Fruit fly (Drosophila melanogaster): ENCODE measurements around the gene CG42446.

CG42446 gene

DNA sequence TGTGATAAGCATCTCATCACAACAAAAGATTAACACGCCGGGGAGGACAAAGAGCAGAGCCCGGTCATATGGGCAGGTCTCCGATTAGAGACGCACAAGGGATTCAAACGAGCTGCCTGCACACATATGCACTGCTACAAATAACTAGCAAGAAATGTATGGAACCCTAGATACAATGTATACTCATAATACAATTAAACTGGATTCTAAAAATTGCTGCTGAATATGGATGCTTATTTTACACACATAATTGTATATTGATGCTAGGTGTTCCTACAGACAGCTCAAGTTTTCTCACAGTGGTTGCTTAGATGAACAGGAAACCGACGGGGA is 22.9 kb downstream of the CG42446 start (continued):
- TF ChIP-seq CG18619 (GFP tag; optimal IDR thresholded peaks at IDR 0.05) (no peak), az2 (GFP tag; optimal IDR thresholded peaks at IDR 0.05) (peak; percentile 62), Spps (tag; optimal IDR thresholded peaks at IDR 0.05) (peak; percentile 78), vvl (GFP tag; IDR thresholded peaks at IDR 0.05) (peak; percentile 62), CG6813 (GFP tag; optimal IDR thresholded peaks at IDR 0.05) (peak; percentile 52), Lpt (GFP tag; optimal IDR thresholded peaks at IDR 0.05) (no peak), jigr1 (GFP tag; IDR thresholded peaks at IDR 0.05) (no peak), croc (GFP tag; conservative IDR thresholded peaks at IDR 0.05) (peak; percentile 50), Hsf (GFP tag; optimal IDR thresholded peaks at IDR 0.05) (peak; percentile 46), Awh (GFP tag; IDR thresholded peaks at IDR 0.05) (peak; percentile 36; the same call in 1 of the 2 replicates), HmgD (GFP tag; optimal IDR thresholded peaks at IDR 0.05) (peak; percentile 20), ap (GFP tag; IDR thresholded peaks at IDR 0.05) (peak; percentile 45), CG16815 (GFP tag; optimal IDR thresholded peaks at IDR 0.05) (peak; percentile 77), CG1832 (GFP tag; optimal IDR thresholded peaks at IDR 0.05) (no peak), Taf1 (GFP tag; IDR thresholded peaks at IDR 0.05) (no peak), ci (GFP tag; IDR thresholded peaks at IDR 0.05) (peak; percentile 74; the same call in 2 of the 3 replicates), tio (GFP tag; optimal IDR thresholded peaks at IDR 0.05) (peak; percentile 39), dmrt99B (tag; optimal IDR thresholded peaks at IDR 0.05) (peak; percentile 37), sens (GFP tag) (peak; percentile 97), CG1647 (GFP tag; optimal IDR thresholded peaks at IDR 0.05) (peak; percentile 17), Mrtf (GFP tag; IDR thresholded peaks at IDR 0.05) (no peak), Rfx (GFP tag; IDR thresholded peaks at IDR 0.05) (no peak), pan (optimal IDR thresholded peaks at IDR 0.05) (no peak), pan (GFP tag; optimal IDR thresholded peaks at IDR 0.05 in 1 of 2, IDR thresholded peaks at IDR 0.05 in 1 of 2) (peak in 1 of 2 experiments; percentile 27), lilli (GFP tag; optimal IDR thresholded peaks at IDR 0.05) (peak; percentile 56), Poxn (GFP tag; IDR thresholded peaks at IDR 0.05) (no peak), cas (GFP tag; IDR thresholded peaks at IDR 0.05) (0 out of 2 replicates have a peak, but pooled peaks have one; percentile 6), CG18599 (GFP tag; optimal IDR thresholded peaks at IDR 0.05) (no peak), CG7928 (GFP tag; optimal IDR thresholded peaks at IDR 0.05) (no peak), CG10321 (GFP tag; IDR thresholded peaks at IDR 0.05) (no peak), CG18011 (GFP tag; optimal IDR thresholded peaks at IDR 0.05) (no peak), Fer1 (GFP tag; optimal IDR thresholded peaks at IDR 0.05) (no peak), BEAF-32 (GFP tag; optimal IDR thresholded peaks at IDR 0.05) (no peak), CG10959 (GFP tag; IDR thresholded peaks at IDR 0.05) (peak; percentile 77), zen (tag; optimal IDR thresholded peaks at IDR 0.05) (peak; percentile 95), gce (GFP tag; IDR thresholded peaks at IDR 0.05) (no peak), Atf6 (GFP tag; IDR thresholded peaks at IDR 0.05) (no peak), Med (GFP tag) (peak; percentile 89), exex (tag; optimal IDR thresholded peaks at IDR 0.05) (no peak), insv (GFP tag; optimal IDR thresholded peaks at IDR 0.05) (peak in 1 of 2 experiments; percentile 14), corto (GFP tag; optimal IDR thresholded peaks at IDR 0.05) (no peak), Xbp1 (GFP tag; optimal IDR thresholded peaks at IDR 0.05) (peak; percentile 40), CG3281 (GFP tag; optimal IDR thresholded peaks at IDR 0.05) (no peak), NC2β (GFP tag; optimal IDR thresholded peaks at IDR 0.05) (peak; percentile 55), CG31441 (GFP tag; IDR thresholded peaks at IDR 0.05) (peak; percentile 52; the same call in 1 of the 2 replicates), CG8944 (GFP tag; optimal IDR thresholded peaks at IDR 0.05) (peak; percentile 59), bigmax (GFP tag; optimal IDR thresholded peaks at IDR 0.05) (no peak), PHDP (tag; optimal IDR thresholded peaks at IDR 0.05) (no peak), Opbp (GFP tag; IDR thresholded peaks at IDR 0.05; ENCODE audit: partially characterized antibody) (no peak), ac (GFP tag; optimal IDR thresholded peaks at IDR 0.05) (peak; percentile 91), gro (GFP tag; optimal IDR thresholded peaks at IDR 0.05) (no peak), YL-1 (GFP tag; optimal IDR thresholded peaks at IDR 0.05) (no peak)
